Fruit fly (Drosophila melanogaster): ENCODE results near the gene SclB.

DNA sequence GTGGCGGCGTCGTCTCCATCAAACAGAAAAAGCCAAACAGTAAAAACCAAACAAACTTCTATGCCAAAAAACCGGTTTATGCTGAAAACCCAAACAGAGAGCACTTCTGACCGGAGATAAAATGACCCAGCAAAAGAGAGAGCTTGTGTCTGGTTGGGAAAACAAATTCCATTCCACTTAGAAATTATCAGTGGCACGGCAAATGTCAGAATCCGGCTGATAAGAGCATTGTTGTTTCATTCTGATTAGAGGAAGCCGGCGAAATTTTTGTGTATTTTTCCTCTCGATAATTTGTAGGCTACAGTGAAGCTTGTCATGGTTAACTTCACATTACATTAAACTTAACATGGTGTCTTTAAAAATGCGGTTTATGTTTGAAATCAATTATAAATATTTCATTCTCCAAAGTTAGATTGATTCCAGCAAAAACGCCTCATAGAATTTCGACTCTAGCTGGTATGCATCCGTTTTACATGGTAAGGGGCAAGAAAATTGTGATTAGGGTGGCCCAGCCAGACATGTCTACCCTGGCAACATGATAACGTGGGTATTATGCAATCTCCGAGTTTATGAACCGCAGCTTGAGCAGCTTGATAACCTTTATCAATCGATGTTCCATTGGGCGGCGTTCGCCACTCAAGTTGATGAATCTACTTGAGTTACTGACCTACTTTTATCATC is 20.2 kb upstream of the SclB start:
- TF ChIP-seq h (optimal IDR thresholded peaks at IDR 0.05), result no peak
- no peak for TF ChIP-seq psq (optimal IDR thresholded peaks at IDR 0.05)
- TF ChIP-seq Sin3A (optimal IDR thresholded peaks at IDR 0.05), result no peak
